Worm (Caenorhabditis elegans) whole organism, L1 larva: ENCODE data around the gene clec-210.
"Not testable (repeated sequence)": the region's sequence is repeated elsewhere in the genome, so short reads cannot be mapped to it uniquely, and the experiment has no call there.

Experiments
- C34B4.2 ChIP-seq: sonication (generic microtip); optimal IDR thresholded peaks from 2 replicates; lab custom pipeline; 2017; ENCODE audit warnings: mild to moderate bottlenecking, missing genetic modification characterization, missing compliant biosample characterization
- Y116A8C.19 ChIP-seq: sonication (generic microtip); optimal IDR thresholded peaks from 2 replicates; lab custom pipeline; 2016; ENCODE audit warnings: missing compliant biosample characterization, missing genetic modification characterization, borderline replicate concordance
- aha-1 ChIP-seq: fragments of 150-350 bp; optimal IDR thresholded peaks from 2 replicates; lab custom pipeline; 2014; ENCODE audit warnings: missing biosample characterization, missing genetic modification characterization
- ama-1 ChIP-seq: fragments of 150-350 bp; optimal IDR thresholded peaks from 2 replicates; lab custom pipeline; 2014
- ceh-82 ChIP-seq, 3 experiments: fragments of 150-350 bp in 1 of 3; sonication (generic microtip) in 2 of 3; optimal IDR thresholded peaks; 2 replicates each; lab custom pipeline; 2014 to 2017; ENCODE audit warnings: missing biosample characterization in 3 of 3, missing genetic modification characterization in 3 of 3
- ceh-88 ChIP-seq: fragments of 200-800 bp; sonication (Bioruptor generic); IDR thresholded peaks from 2 replicates; pipeline ENCODE4 v1.3.6; 2022; ENCODE audit warnings: missing genetic modification characterization, missing compliant biosample characterization
- dpl-1 ChIP-seq, 3 experiments: fragments of 150-350 bp in 2 of 3; sonication (generic microtip) in 1 of 3; optimal IDR thresholded peaks; 2 replicates each; lab custom pipeline; 2014 to 2017; ENCODE audit warnings: missing biosample characterization in 3 of 3, missing genetic modification characterization in 3 of 3, missing genetic modification reagents in 3 of 3
- egl-13 ChIP-seq: sonication (generic microtip); optimal IDR thresholded peaks from 2 replicates; lab custom pipeline; 2016; ENCODE audit warnings: missing genotype, missing genetic modification reagents, missing genetic modification characterization, missing compliant biosample characterization
- elt-2 ChIP-seq: sonication (generic microtip); optimal IDR thresholded peaks from 2 replicates; lab custom pipeline; 2016; ENCODE audit warnings: missing genetic modification characterization, mild to moderate bottlenecking, inconsistent platforms, missing compliant biosample characterization, missing genetic modification reagents
- elt-3 ChIP-seq, 6 experiments: fragments of 150-350 bp in 1 of 6; sonication (generic microtip); optimal IDR thresholded peaks; 2 replicates each; lab custom pipeline; 2017 to 2018; ENCODE audit warnings: missing biosample characterization in 6 of 6, missing genetic modification characterization in 6 of 6, inconsistent platforms in 1 of 6
- fkh-10 ChIP-seq: sonication (generic microtip); optimal IDR thresholded peaks from 2 replicates; lab custom pipeline; 2017; ENCODE audit warnings: missing biosample characterization, missing genetic modification reagents, missing genetic modification characterization
- fkh-4 ChIP-seq: sonication (generic microtip); optimal IDR thresholded peaks from 2 replicates; lab custom pipeline; 2016; ENCODE audit warnings: missing compliant biosample characterization, missing genetic modification characterization, borderline replicate concordance
- fos-1 ChIP-seq: fragments of 150-350 bp; optimal IDR thresholded peaks from 2 replicates; lab custom pipeline; 2014; ENCODE audit warnings: missing biosample characterization, missing genetic modification characterization
- hpl-2 ChIP-seq: fragments of 150-350 bp; optimal IDR thresholded peaks from 2 replicates; lab custom pipeline; 2014; ENCODE audit warnings: missing biosample characterization, missing genetic modification reagents, missing genetic modification characterization
- irx-1 ChIP-seq: sonication (generic microtip); optimal IDR thresholded peaks from 2 replicates; lab custom pipeline; 2016; ENCODE audit warnings: missing genetic modification characterization, missing compliant biosample characterization
- lin-13 ChIP-seq: fragments of 150-350 bp; optimal IDR thresholded peaks from 2 replicates; lab custom pipeline; 2014; ENCODE audit warnings: missing biosample characterization, missing genetic modification reagents, missing genetic modification characterization
- lin-14 ChIP-seq: fragments of 200-800 bp; sonication (Bioruptor generic); optimal IDR thresholded peaks from 2 replicates; lab custom pipeline; 2018; ENCODE audit warnings: mild to moderate bottlenecking, missing genetic modification characterization, moderate library complexity, missing compliant biosample characterization
- mdl-1 ChIP-seq, 2 experiments: fragments of 150-350 bp; optimal IDR thresholded peaks; 2 replicates each; lab custom pipeline; 2014 to 2017; ENCODE audit warnings: missing biosample characterization in 2 of 2, missing genetic modification characterization in 2 of 2, inconsistent platforms in 1 of 2
- nhr-11 ChIP-seq: fragments of 150-350 bp; optimal IDR thresholded peaks from 2 replicates; lab custom pipeline; 2014; ENCODE audit warnings: missing biosample characterization, missing genetic modification characterization
- nhr-19 ChIP-seq: fragments of 200-800 bp; sonication (Bioruptor generic); conservative IDR thresholded peaks from 2 replicates; pipeline ENCODE4 v1.3.6; 2022; ENCODE audit warnings: missing genetic modification characterization, missing compliant biosample characterization
- nhr-20 ChIP-seq: sonication (generic microtip); optimal IDR thresholded peaks from 2 replicates; lab custom pipeline; 2016; ENCODE audit warnings: mild to moderate bottlenecking, missing genetic modification characterization, missing compliant biosample characterization
- nhr-237 ChIP-seq: fragments of 150-350 bp; optimal IDR thresholded peaks from 2 replicates; lab custom pipeline; 2014; ENCODE audit warnings: missing biosample characterization, missing genetic modification characterization
- nhr-28 ChIP-seq: fragments of 150-350 bp; optimal IDR thresholded peaks from 2 replicates; lab custom pipeline; 2014; ENCODE audit warnings: missing biosample characterization, missing genetic modification characterization
- nhr-47 ChIP-seq: sonication (generic microtip); optimal IDR thresholded peaks from 2 replicates; lab custom pipeline; 2016; ENCODE audit warnings: mild to moderate bottlenecking, missing genetic modification characterization, moderate library complexity, missing compliant biosample characterization
- nhr-76 ChIP-seq: sonication (generic microtip); optimal IDR thresholded peaks from 2 replicates; lab custom pipeline; 2017; ENCODE audit warnings: missing biosample characterization, missing genetic modification characterization
- nhr-77 ChIP-seq: fragments of 150-350 bp; optimal IDR thresholded peaks from 2 replicates; lab custom pipeline; 2014; ENCODE audit warnings: missing biosample characterization, missing genetic modification characterization
- nhr-85 ChIP-seq: sonication (generic microtip); peaks from one replicate; lab custom pipeline; 2016; ENCODE audit warnings: missing genetic modification characterization, inconsistent platforms, missing compliant biosample characterization
- pag-3 ChIP-seq: sonication (generic microtip); optimal IDR thresholded peaks from 2 replicates; lab custom pipeline; 2017; ENCODE audit warnings: missing genetic modification characterization, mild to moderate bottlenecking, missing compliant biosample characterization, antibody characterized with exemption, borderline replicate concordance; ENCODE audit not compliant: insufficient read depth
- pqm-1 ChIP-seq: sonication (generic microtip); optimal IDR thresholded peaks from 3 replicates; lab custom pipeline; 2017; ENCODE audit warnings: missing biosample characterization, missing genetic modification characterization
- rnt-1 ChIP-seq: sonication (generic microtip); optimal IDR thresholded peaks from 2 replicates; lab custom pipeline; 2016; ENCODE audit warnings: mild to moderate bottlenecking, missing genetic modification characterization, moderate library complexity, missing compliant biosample characterization
- skn-1 ChIP-seq: fragments of 150-350 bp; optimal IDR thresholded peaks from 2 replicates; lab custom pipeline; 2014; ENCODE audit warnings: missing biosample characterization, missing genetic modification characterization
- snu-23 ChIP-seq: sonication (generic microtip); optimal IDR thresholded peaks from 2 replicates; lab custom pipeline; 2016; ENCODE audit warnings: missing genetic modification characterization, missing compliant biosample characterization
- sup-37 ChIP-seq: fragments of 200-800 bp; sonication (Bioruptor generic); optimal IDR thresholded peaks from 2 replicates; lab custom pipeline; 2018; ENCODE audit warnings: mild to moderate bottlenecking, missing genetic modification characterization, missing compliant biosample characterization
- tlp-1 ChIP-seq: fragments of 150-350 bp; optimal IDR thresholded peaks from 2 replicates; lab custom pipeline; 2014; ENCODE audit warnings: missing biosample characterization, missing genetic modification characterization
- unc-30 ChIP-seq: sonication (generic microtip); optimal IDR thresholded peaks from 2 replicates; lab custom pipeline; 2017; ENCODE audit warnings: missing biosample characterization, missing genetic modification characterization
- unc-98 ChIP-seq: fragments of 200-800 bp; sonication (Bioruptor generic); IDR thresholded peaks from 2 replicates; pipeline ENCODE4 v1.3.6; 2022; ENCODE audit warnings: missing genetic modification characterization, missing compliant biosample characterization
- xbp-1 ChIP-seq: sonication (generic microtip); optimal IDR thresholded peaks from 2 replicates; lab custom pipeline; 2016; ENCODE audit warnings: missing genetic modification characterization, missing compliant biosample characterization
- zag-1 ChIP-seq: fragments of 150-350 bp; optimal IDR thresholded peaks from 2 replicates; lab custom pipeline; 2014; ENCODE audit warnings: missing biosample characterization, missing genetic modification characterization
- zip-4 ChIP-seq: fragments of 200-800 bp; sonication (Bioruptor generic); optimal IDR thresholded peaks from 2 replicates; lab custom pipeline; 2018; ENCODE audit warnings: mild to moderate bottlenecking, missing genetic modification characterization, moderate library complexity, missing compliant biosample characterization
- ztf-4 ChIP-seq: fragments of 150-350 bp; optimal IDR thresholded peaks from 2 replicates; lab custom pipeline; 2014; ENCODE audit warnings: missing biosample characterization, missing genetic modification characterization

The clec-210 gene

DNA sequence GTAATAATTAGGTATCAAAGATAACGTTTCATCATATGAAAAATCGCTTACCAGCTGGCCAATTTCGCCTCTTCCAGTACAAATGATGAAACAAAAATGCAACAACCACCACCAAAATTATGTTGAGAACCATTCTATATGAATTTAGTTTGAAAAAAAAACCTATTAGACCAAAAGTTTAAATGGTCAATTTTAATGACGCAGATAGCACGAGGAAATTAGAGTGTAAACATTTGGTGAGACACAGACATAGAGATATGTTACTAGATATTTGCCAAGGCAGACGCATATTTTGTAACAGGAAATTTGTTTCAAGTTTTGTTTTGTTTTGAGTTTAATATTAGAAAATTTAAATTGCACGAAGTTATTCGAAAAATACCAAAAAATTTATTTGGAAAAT, 23.8 kb upstream of the clec-210 start, which contains the start of gene cyp-33C9 (continued):
- no peak for TF ChIP-seq nhr-28 (tag; lab: Kevin White, UChicago)
- no peak for TF ChIP-seq irx-1 (tag; lab: Kevin White, UChicago)
- no peak for TF ChIP-seq nhr-76
- no peak for TF ChIP-seq zag-1 (tag; lab: Kevin White, UChicago)
- TF ChIP-seq lin-13 (GFP tag; lab: Kevin White, UChicago) = no peak
- no peak for TF ChIP-seq unc-98 (GFP tag; lab: Robert Waterston, UW)
- TF ChIP-seq mdl-1 (tag; optimal IDR thresholded peaks at IDR 0.05; lab: Kevin White, UChicago) = no peak
- TF ChIP-seq nhr-19 (GFP tag; lab: Robert Waterston, UW) = no peak; the same call in 1 of the 2 replicates
- TF ChIP-seq C34B4.2 (tag; lab: Kevin White, UChicago) = no peak
- TF ChIP-seq ceh-82 (tag; optimal IDR thresholded peaks at IDR 0.05; lab: Kevin White, UChicago) = peak in 1 of 3 experiments; percentile 7
- no peak for TF ChIP-seq rnt-1 (tag; lab: Kevin White, UChicago)
- no peak for TF ChIP-seq fos-1 (tag; lab: Kevin White, UChicago)
- no peak for TF ChIP-seq unc-30
- no peak for TF ChIP-seq sup-37 (GFP tag; lab: Kevin White, UChicago)
- no peak for TF ChIP-seq nhr-237
- TF ChIP-seq pqm-1 (tag; lab: Kevin White, UChicago) = no peak
- no peak for TF ChIP-seq hpl-2
- TF ChIP-seq fkh-10 = no peak
- TF ChIP-seq zip-4 = no peak
- no peak for TF ChIP-seq Y116A8C.19 (tag; lab: Kevin White, UChicago)
- TF ChIP-seq skn-1 (tag; lab: Kevin White, UChicago) = no peak
- TF ChIP-seq ztf-4 (tag; lab: Kevin White, UChicago) = no peak
- no peak for TF ChIP-seq elt-2 (tag; lab: Kevin White, UChicago)
- no peak for TF ChIP-seq egl-13 (tag; lab: Kevin White, UChicago)
- TF ChIP-seq tlp-1 (tag; lab: Kevin White, UChicago) = no peak
- TF ChIP-seq nhr-85 (tag; lab: Kevin White, UChicago) = peak; percentile 54

DNA sequence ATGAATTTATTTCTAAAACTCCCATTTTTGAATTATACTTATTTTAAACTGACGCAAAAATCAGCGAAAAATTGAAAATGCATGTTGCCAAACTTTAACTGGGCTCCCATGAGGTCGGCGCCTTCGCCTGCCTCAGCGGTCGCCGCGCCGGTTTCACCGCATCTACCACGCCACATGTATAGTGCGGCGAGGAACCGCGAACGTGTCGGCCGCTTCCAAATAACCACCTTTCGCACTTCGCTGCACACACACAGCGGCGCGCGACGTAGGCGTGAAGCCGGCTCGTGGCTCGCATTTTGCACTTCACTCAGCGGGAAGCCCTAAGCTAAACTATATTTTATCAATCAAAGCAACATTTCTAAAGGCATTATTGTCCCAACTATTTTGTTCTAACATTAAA, 17.6 kb upstream of the clec-210 start:
- TF ChIP-seq snu-23 (no peak), fkh-4 (no peak), nhr-19 (GFP tag; lab: Robert Waterston, UW) (no peak), pqm-1 (tag; lab: Kevin White, UChicago) (no peak), mdl-1 (tag; optimal IDR thresholded peaks at IDR 0.05; lab: Kevin White, UChicago) (no peak), lin-14 (no peak), ceh-88 (GFP tag; lab: Robert Waterston, UW) (no peak), zip-4 (no peak), nhr-77 (tag; lab: Kevin White, UChicago) (no peak), nhr-47 (tag; lab: Kevin White, UChicago) (no peak), ama-1 (lab: Kevin White, UChicago) (no peak), elt-3 (tag; optimal IDR thresholded peaks at IDR 0.05; lab: Kevin White, UChicago) (no peak), dpl-1 (GFP tag; optimal IDR thresholded peaks at IDR 0.05; lab: Kevin White, UChicago) (no peak), nhr-20 (tag; lab: Kevin White, UChicago) (no peak), nhr-11 (tag; lab: Kevin White, UChicago) (no peak), pag-3 (tag; lab: Kevin White, UChicago) (no peak), nhr-76 (no peak), elt-2 (tag; lab: Kevin White, UChicago) (no peak), xbp-1 (no peak)

DNA sequence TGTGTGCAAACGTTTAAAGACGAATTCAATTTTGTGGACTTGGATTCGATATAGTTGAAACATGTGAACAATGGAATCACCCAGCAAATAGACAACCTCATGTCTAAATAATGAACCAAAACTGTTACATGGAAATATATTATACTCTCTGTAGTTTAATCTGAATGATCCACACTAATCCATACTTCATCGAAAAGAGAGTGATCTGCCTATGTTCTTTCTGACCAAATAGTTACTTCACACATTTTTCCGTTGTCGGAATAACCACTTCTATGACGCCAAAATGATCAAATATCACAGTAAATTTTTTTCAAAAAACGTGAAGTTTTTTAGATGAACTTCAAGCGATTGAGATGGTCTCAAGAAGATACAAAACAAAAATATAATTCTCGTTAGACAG, 16.1 kb upstream of the clec-210 start, which contains the start of gene Y73C8C.4:
Gene Y73C8C.4, minus strand, starts transcription at position 101 of the 400 bp plus-strand sequence.
- not testable (repeated sequence) for TF ChIP-seq aha-1 (tag; lab: Kevin White, UChicago); nhr-76; unc-30
